Fruit fly (Drosophila melanogaster) whole organism, embryonic: ENCODE data around the gene Gad1.
A peak's percentile ranks its signal among the peaks of the same experiment; 100 is the strongest.

Experiments used
- Abd-B ChIP-seq: fragments of 200-800 bp; sonication (Bioruptor generic); optimal IDR thresholded peaks from 2 replicates; lab custom pipeline; 2018; ENCODE audit warnings: missing biosample characterization, mild to moderate bottlenecking, missing genetic modification characterization, moderate library complexity
- CG10959 ChIP-seq: fragments of 200-800 bp; sonication (Bioruptor generic); IDR thresholded peaks from 2 replicates; pipeline ENCODE4 v1.3.6; 2022; ENCODE audit warnings: missing biosample characterization, missing genetic modification characterization
- CG1233 ChIP-seq: fragments of 200-800 bp; sonication (Bioruptor generic); optimal IDR thresholded peaks from 4 replicates; lab custom pipeline; 2018; ENCODE audit warnings: missing biosample characterization, mild to moderate bottlenecking, missing genetic modification characterization
- CG13296 ChIP-seq: fragments of 200-800 bp; sonication (Bioruptor generic); optimal IDR thresholded peaks from 3 replicates; lab custom pipeline; 2018; ENCODE audit warnings: missing biosample characterization, mild to moderate bottlenecking, missing genetic modification characterization
- CG14860 ChIP-seq: fragments of 200-800 bp; sonication (Bioruptor generic); IDR thresholded peaks from 3 replicates; pipeline ENCODE4 v1.3.6; 2022; ENCODE audit warnings: missing biosample characterization, missing genetic modification characterization; ENCODE audit not compliant: partially characterized antibody
- CG15269 ChIP-seq: fragments of 200-800 bp; sonication (Bioruptor generic); optimal IDR thresholded peaks from 2 replicates; lab custom pipeline; 2018; ENCODE audit warnings: missing biosample characterization, mild to moderate bottlenecking, missing genetic modification characterization, moderate library complexity
- CG17568 ChIP-seq: fragments of 200-800 bp; sonication (Bioruptor generic); optimal IDR thresholded peaks from 2 replicates; lab custom pipeline; 2018; ENCODE audit warnings: missing biosample characterization, mild to moderate bottlenecking, missing genetic modification characterization, moderate library complexity
- CG1792 ChIP-seq: fragments of 200-800 bp; sonication (Bioruptor generic); optimal IDR thresholded peaks from 2 replicates; lab custom pipeline; 2016; ENCODE audit warnings: missing biosample characterization, missing genetic modification characterization
- CG3407 ChIP-seq: fragments of 200-800 bp; sonication (Bioruptor generic); optimal IDR thresholded peaks from 2 replicates; lab custom pipeline; 2018; ENCODE audit warnings: missing biosample characterization, mild to moderate bottlenecking, missing genetic modification characterization
- CG4404 ChIP-seq: fragments of 200-800 bp; sonication (Bioruptor generic); IDR thresholded peaks from 2 replicates; pipeline ENCODE4 v1.3.6; 2022; ENCODE audit warnings: missing biosample characterization, missing genetic modification characterization
- CG6654 ChIP-seq: fragments of 200-800 bp; sonication (Bioruptor generic); optimal IDR thresholded peaks from 2 replicates; lab custom pipeline; 2017; ENCODE audit warnings: missing biosample characterization, mild to moderate bottlenecking, missing genetic modification characterization
- CG6689 ChIP-seq: fragments of 200-800 bp; sonication (Bioruptor generic); IDR thresholded peaks from 2 replicates; pipeline ENCODE4 v1.3.6; 2022; ENCODE audit warnings: missing biosample characterization, missing genetic modification characterization
- CG6791 ChIP-seq: fragments of 200-800 bp; sonication (Bioruptor generic); IDR thresholded peaks from 3 replicates; pipeline ENCODE4 v1.3.6; 2022; ENCODE audit warnings: missing biosample characterization, missing genetic modification characterization; ENCODE audit not compliant: partially characterized antibody
- CG7357 ChIP-seq: fragments of 200-800 bp; sonication (Bioruptor generic); IDR thresholded peaks from 3 replicates; pipeline ENCODE4 v1.3.6; 2022; ENCODE audit warnings: missing biosample characterization, missing genetic modification characterization
- CG8089 ChIP-seq: fragments of 200-800 bp; sonication (Bioruptor generic); optimal IDR thresholded peaks from 3 replicates; lab custom pipeline; 2016; ENCODE audit warnings: missing biosample characterization, missing genetic modification characterization
- CG8359 ChIP-seq: fragments of 200-800 bp; sonication (Bioruptor generic); optimal IDR thresholded peaks from 2 replicates; lab custom pipeline; 2017; ENCODE audit warnings: missing biosample characterization, mild to moderate bottlenecking, missing genetic modification characterization, borderline replicate concordance
- CoRest ChIP-seq: fragments of 200-800 bp; sonication (Bioruptor generic); optimal IDR thresholded peaks from 3 replicates; lab custom pipeline; 2018; ENCODE audit warnings: missing biosample characterization, mild to moderate bottlenecking, missing genetic modification characterization, moderate library complexity
- Doc3 ChIP-seq: fragments of 200-800 bp; sonication (Bioruptor generic); IDR thresholded peaks from 3 replicates; pipeline ENCODE4 v1.3.6; 2022; ENCODE audit warnings: missing biosample characterization, missing genetic modification characterization; ENCODE audit not compliant: partially characterized antibody
- HLH54F ChIP-seq: fragments of 200-800 bp; sonication (Bioruptor generic); optimal IDR thresholded peaks from 3 replicates; lab custom pipeline; 2016; ENCODE audit warnings: missing biosample characterization, missing genetic modification characterization
- Lpt ChIP-seq: fragments of >200 bp; optimal IDR thresholded peaks from 2 replicates; lab custom pipeline; 2018; ENCODE audit warnings: missing biosample characterization, missing genetic modification characterization
- Med ChIP-seq: fragments of 200-800 bp; sonication (Bioruptor generic); peaks from one replicate; lab custom pipeline; 2016; ENCODE audit warnings: missing biosample characterization, missing genetic modification characterization, mild to moderate bottlenecking, inconsistent platforms, moderate library complexity
- Mes4 ChIP-seq: fragments of 200-800 bp; sonication (Bioruptor generic); optimal IDR thresholded peaks from 2 replicates; lab custom pipeline; 2016; ENCODE audit warnings: missing biosample characterization, missing genetic modification characterization
- Trl ChIP-seq, 3 experiments: fragments of >200 bp in 2 of 3; fragments of 200-800 bp in 1 of 3; sonication (Bioruptor generic) in 1 of 3; optimal IDR thresholded peaks; 2 replicates in 1 of 3; 3 replicates in 2 of 3; lab custom pipeline; 2016 to 2017; ENCODE audit warnings: missing biosample characterization in 1 of 3, missing genetic modification characterization in 1 of 3
- Usf ChIP-seq: fragments of 200-800 bp; sonication (Bioruptor generic); optimal IDR thresholded peaks from 2 replicates; lab custom pipeline; 2017; ENCODE audit warnings: missing genotype, missing biosample characterization, missing genetic modification characterization
- Vsx1 ChIP-seq: fragments of 200-800 bp; sonication (Bioruptor generic); optimal IDR thresholded peaks from 2 replicates; lab custom pipeline; 2017; ENCODE audit warnings: missing biosample characterization, mild to moderate bottlenecking, missing genetic modification characterization, missing genetic modification reagents
- btn ChIP-seq: fragments of 200-800 bp; sonication (Bioruptor generic); optimal IDR thresholded peaks from 2 replicates; lab custom pipeline; 2016; ENCODE audit warnings: missing biosample characterization, missing genetic modification characterization
- cas ChIP-seq: fragments of 200-800 bp; sonication (Bioruptor generic); IDR thresholded peaks from 2 replicates; pipeline ENCODE4 v1.3.6; 2022; ENCODE audit warnings: missing biosample characterization, missing genetic modification characterization
- cg ChIP-seq: fragments of 200-800 bp; sonication (Bioruptor generic); optimal IDR thresholded peaks from 3 replicates; lab custom pipeline; 2019; ENCODE audit warnings: missing biosample characterization, mild to moderate bottlenecking, missing genetic modification characterization, moderate library complexity
- dimm ChIP-seq: fragments of 200-800 bp; sonication (Bioruptor generic); IDR thresholded peaks from 2 replicates; pipeline ENCODE4 v1.3.6; 2022; ENCODE audit warnings: missing biosample characterization, missing genetic modification characterization
- disco-r ChIP-seq: fragments of 200-800 bp; sonication (Bioruptor generic); optimal IDR thresholded peaks from 2 replicates; lab custom pipeline; 2016; ENCODE audit warnings: missing biosample characterization, missing genetic modification characterization
- dmrt99B ChIP-seq: fragments of 200-800 bp; sonication (Bioruptor generic); optimal IDR thresholded peaks from 2 replicates; lab custom pipeline; 2018; ENCODE audit warnings: missing biosample characterization, mild to moderate bottlenecking, missing genetic modification characterization, moderate library complexity
- eve ChIP-seq, 2 experiments: fragments of >200 bp; optimal IDR thresholded peaks; 2 replicates each; lab custom pipeline; 2017; ENCODE audit warnings: missing biosample characterization in 2 of 2, missing genetic modification characterization in 2 of 2
- fd96Cb ChIP-seq: fragments of 200-800 bp; sonication (Bioruptor generic); optimal IDR thresholded peaks from 2 replicates; lab custom pipeline; 2018; ENCODE audit warnings: missing biosample characterization, mild to moderate bottlenecking, missing genetic modification characterization, moderate library complexity
- gce ChIP-seq: fragments of 200-800 bp; sonication (Bioruptor generic); IDR thresholded peaks from 3 replicates; pipeline ENCODE4 v1.3.6; 2022; ENCODE audit warnings: missing biosample characterization, missing genetic modification characterization
- grau ChIP-seq: fragments of 200-800 bp; optimal IDR thresholded peaks from 3 replicates; lab custom pipeline; 2019; ENCODE audit warnings: missing biosample characterization, mild to moderate bottlenecking, missing genetic modification characterization, moderate library complexity
- jumu ChIP-seq: fragments of 200-800 bp; sonication (Bioruptor generic); optimal IDR thresholded peaks from 3 replicates; lab custom pipeline; 2016; ENCODE audit warnings: missing biosample characterization, missing genetic modification characterization
- kni ChIP-seq: fragments of 200-800 bp; sonication (Bioruptor generic); optimal IDR thresholded peaks from 3 replicates; lab custom pipeline; 2017; ENCODE audit warnings: mild to moderate bottlenecking, missing biosample characterization, missing genetic modification reagents, missing genetic modification characterization
- lola ChIP-seq, 3 experiments: fragments of >200 bp in 2 of 3; fragments of 200-800 bp in 1 of 3; sonication (Bioruptor generic) in 1 of 3; optimal IDR thresholded peaks; 2 replicates each; lab custom pipeline; 2017 to 2019; ENCODE audit warnings: missing biosample characterization in 3 of 3, missing genetic modification characterization in 3 of 3, mild to moderate bottlenecking in 1 of 3, moderate library complexity in 1 of 3
- pb ChIP-seq: fragments of 200-800 bp; sonication (Bioruptor generic); optimal IDR thresholded peaks from 3 replicates; lab custom pipeline; 2016; ENCODE audit warnings: missing biosample characterization, missing genetic modification characterization
- pfk ChIP-seq: fragments of 200-800 bp; sonication (Bioruptor generic); optimal IDR thresholded peaks from 2 replicates; lab custom pipeline; 2018; ENCODE audit warnings: missing biosample characterization, mild to moderate bottlenecking, missing genetic modification characterization, moderate library complexity
- sens-2 ChIP-seq: fragments of 200-800 bp; sonication (Bioruptor generic); IDR thresholded peaks from 2 replicates; pipeline ENCODE4 v1.3.6; 2022; ENCODE audit warnings: missing biosample characterization, missing genetic modification characterization
- sima ChIP-seq: fragments of 200-800 bp; sonication (Bioruptor generic); optimal IDR thresholded peaks from 2 replicates; lab custom pipeline; 2016; ENCODE audit warnings: missing biosample characterization, missing genetic modification characterization
- so ChIP-seq: fragments of 200-800 bp; sonication (Bioruptor generic); IDR thresholded peaks from 3 replicates; pipeline ENCODE4 v1.3.6; 2022; ENCODE audit warnings: missing biosample characterization, missing genetic modification characterization
- sob ChIP-seq: fragments of 200-800 bp; sonication (Bioruptor generic); IDR thresholded peaks from 2 replicates; pipeline ENCODE4 v1.3.6; 2022; ENCODE audit warnings: missing biosample characterization, missing genetic modification characterization
- sug ChIP-seq: fragments of 200-800 bp; optimal IDR thresholded peaks from 2 replicates; lab custom pipeline; 2019; ENCODE audit warnings: missing biosample characterization, mild to moderate bottlenecking, missing genetic modification characterization, moderate library complexity
- tin ChIP-seq: fragments of 200-800 bp; sonication (Bioruptor generic); optimal IDR thresholded peaks from 3 replicates; lab custom pipeline; 2016; ENCODE audit warnings: missing biosample characterization, missing genetic modification characterization
- tll ChIP-seq, 2 experiments: fragments of 200-800 bp in 1 of 2; fragments of >200 bp in 1 of 2; sonication (Bioruptor generic) in 1 of 2; optimal IDR thresholded peaks; 2 replicates each; lab custom pipeline; 2017 to 2019; ENCODE audit warnings: missing biosample characterization in 2 of 2, missing genetic modification characterization in 2 of 2, mild to moderate bottlenecking in 1 of 2, moderate library complexity in 1 of 2
- wdn ChIP-seq: fragments of 200-800 bp; sonication (Bioruptor generic); IDR thresholded peaks from 2 replicates; pipeline ENCODE4 v1.3.6; 2022; ENCODE audit warnings: missing biosample characterization, missing genetic modification characterization
- wor ChIP-seq: fragments of 200-800 bp; sonication (Bioruptor generic); IDR thresholded peaks from 2 replicates; pipeline ENCODE4 v1.3.6; 2022; ENCODE audit warnings: missing biosample characterization, missing genetic modification characterization
- zf30C ChIP-seq: fragments of 200-800 bp; sonication (Bioruptor generic); optimal IDR thresholded peaks from 3 replicates; lab custom pipeline; 2018; ENCODE audit warnings: missing biosample characterization, mild to moderate bottlenecking, missing genetic modification characterization

Gene Gad1

dm6 chr3L:4070996-4071379 is 17.6 kb downstream of the Gad1 start (continued):
- TF ChIP-seq gce (peak; percentile 53; the same call in 1 of the 3 replicates), CG6654 (GFP tag; lab: Kevin White, UChicago) (peak; percentile 26), CG8089 (no peak), CG14860 (GFP tag; lab: Robert Waterston, UW) (no peak), CG6689 (GFP tag; lab: Robert Waterston, UW) (peak; percentile 70), CG4404 (GFP tag; lab: Robert Waterston, UW) (peak; percentile 6; the same call in 1 of the 2 replicates), CG17568 (GFP tag; lab: Kevin White, UChicago) (peak; percentile 4), CoRest (tag; lab: Kevin White, UChicago) (no peak), CG1792 (GFP tag; lab: Kevin White, UChicago) (no peak), Lpt (GFP tag; lab: Kevin White, UChicago) (no peak), Trl (optimal IDR thresholded peaks at IDR 0.05; lab: Kevin White, UChicago) (no peak), Trl (GFP tag; optimal IDR thresholded peaks at IDR 0.05; lab: Kevin White, UChicago) (no peak), kni (GFP tag; lab: Kevin White, UChicago) (no peak), sob (GFP tag; lab: Robert Waterston, UW) (peak; percentile 79), so (GFP tag; lab: Robert Waterston, UW) (peak; percentile 8; the same call in 1 of the 3 replicates), CG6791 (no peak), sug (tag; lab: Kevin White, UChicago) (no peak), CG8359 (no peak), Abd-B (peak; percentile 14), lola (GFP tag; optimal IDR thresholded peaks at IDR 0.05; lab: Kevin White, UChicago) (no peak), sens-2 (GFP tag; lab: Robert Waterston, UW) (peak; percentile 63; the same call in 1 of the 2 replicates), pfk (GFP tag; lab: Kevin White, UChicago) (no peak), CG3407 (no peak), CG7357 (GFP tag; lab: Robert Waterston, UW) (peak; percentile 49; the same call in 2 of the 3 replicates), CG1233 (GFP tag; lab: Kevin White, UChicago) (peak; percentile 15), cg (GFP tag; lab: Kevin White, UChicago) (peak; percentile 6), HLH54F (GFP tag; lab: Kevin White, UChicago) (peak; percentile 42), jumu (no peak), pb (no peak), tll (GFP tag; optimal IDR thresholded peaks at IDR 0.05; lab: Kevin White, UChicago) (no peak), wor (GFP tag; lab: Robert Waterston, UW) (peak; percentile 49; the same call in 1 of the 2 replicates), Doc3 (GFP tag; lab: Robert Waterston, UW) (no peak), CG10959 (GFP tag; lab: Robert Waterston, UW) (peak; percentile 43; the same call in 1 of the 2 replicates), CG13296 (GFP tag; lab: Kevin White, UChicago) (no peak), dimm (GFP tag; lab: Robert Waterston, UW) (0 out of 2 replicates have a peak, but pooled peaks have one; percentile 28), Usf (GFP tag; lab: Kevin White, UChicago) (no peak), btn (GFP tag; lab: Kevin White, UChicago) (no peak), Mes4 (GFP tag; lab: Kevin White, UChicago) (no peak), tin (GFP tag; lab: Kevin White, UChicago) (peak; percentile 48), cas (GFP tag; lab: Robert Waterston, UW) (no peak), sima (GFP tag; lab: Kevin White, UChicago) (no peak), grau (peak; percentile 42), fd96Cb (tag; lab: Kevin White, UChicago) (peak; percentile 60), Vsx1 (GFP tag; lab: Kevin White, UChicago) (no peak), dmrt99B (no peak), wdn (GFP tag; lab: Robert Waterston, UW) (no peak), zf30C (GFP tag; lab: Kevin White, UChicago) (no peak), CG15269 (peak; percentile 20), Med (GFP tag; lab: Kevin White, UChicago) (peak; percentile 90), disco-r (no peak), eve (GFP tag; optimal IDR thresholded peaks at IDR 0.05; lab: Kevin White, UChicago) (peak in 1 of 2 experiments; percentile 72)
